Fruit fly (Drosophila melanogaster) whole organism, adult: ENCODE results near the gene mRpS18C.
A peak's percentile ranks its signal among the peaks of the same experiment; 100 is the strongest.

Source experiments
- CG11617 ChIP-seq: fragments of 200-800 bp; sonication (Bioruptor generic); optimal IDR thresholded peaks from 2 replicates; lab custom pipeline; 2017; ENCODE audit warnings: mild to moderate bottlenecking, missing biosample characterization, missing genetic modification reagents, missing genetic modification characterization
- CG12768 ChIP-seq: fragments of 200-800 bp; sonication (Bioruptor generic); optimal IDR thresholded peaks from 2 replicates; lab custom pipeline; 2017; ENCODE audit warnings: missing biosample characterization, missing genetic modification characterization, mild to moderate bottlenecking, moderate library complexity, missing genetic modification reagents
- CG14711 ChIP-seq: fragments of 200-800 bp; sonication (Bioruptor generic); optimal IDR thresholded peaks from 2 replicates; lab custom pipeline; 2018; ENCODE audit warnings: missing biosample characterization, mild to moderate bottlenecking, missing genetic modification characterization, moderate library complexity
- CG1620 ChIP-seq: fragments of 200-800 bp; sonication (Bioruptor generic); optimal IDR thresholded peaks from 2 replicates; lab custom pipeline; 2016; ENCODE audit warnings: missing biosample characterization, missing genetic modification characterization
- CG33017 ChIP-seq: fragments of 200-800 bp; sonication (Bioruptor generic); optimal IDR thresholded peaks from 2 replicates; lab custom pipeline; 2018; ENCODE audit warnings: missing biosample characterization, mild to moderate bottlenecking, missing genetic modification characterization, moderate library complexity
- CG5204 ChIP-seq: fragments of 200-800 bp; sonication (Bioruptor generic); optimal IDR thresholded peaks from 2 replicates; lab custom pipeline; 2016; ENCODE audit warnings: missing biosample characterization, missing genetic modification characterization
- CG7045 ChIP-seq: fragments of 200-800 bp; sonication (Bioruptor generic); optimal IDR thresholded peaks from 2 replicates; lab custom pipeline; 2017; ENCODE audit warnings: missing biosample characterization, mild to moderate bottlenecking, missing genetic modification characterization
- CG7101 ChIP-seq: fragments of 200-800 bp; sonication (Bioruptor generic); optimal IDR thresholded peaks from 2 replicates; lab custom pipeline; 2018; ENCODE audit warnings: missing biosample characterization, mild to moderate bottlenecking, missing genetic modification characterization, moderate library complexity
- Clk ChIP-seq: fragments of 200-800 bp; sonication (Bioruptor generic); optimal IDR thresholded peaks from 2 replicates; lab custom pipeline; 2017; ENCODE audit warnings: missing biosample characterization, missing genetic modification characterization
- Crg-1 ChIP-seq: fragments of 200-800 bp; sonication (Bioruptor generic); optimal IDR thresholded peaks from 2 replicates; lab custom pipeline; 2016; ENCODE audit warnings: missing biosample characterization, missing genetic modification characterization
- Hr96 ChIP-seq: fragments of 200-800 bp; sonication (Bioruptor generic); optimal IDR thresholded peaks from 2 replicates; lab custom pipeline; 2016; ENCODE audit warnings: missing biosample characterization, missing genetic modification characterization
- Mnt ChIP-seq: fragments of 200-800 bp; sonication (Bioruptor generic); optimal IDR thresholded peaks from 2 replicates; lab custom pipeline; 2016; ENCODE audit warnings: missing biosample characterization, mild to moderate bottlenecking, missing genetic modification characterization
- bab1 ChIP-seq: fragments of 200-800 bp; sonication (Bioruptor generic); optimal IDR thresholded peaks from 3 replicates; lab custom pipeline; 2019; ENCODE audit warnings: missing biosample characterization, mild to moderate bottlenecking, missing genetic modification characterization, moderate library complexity
- cic ChIP-seq: fragments of 200-800 bp; sonication (Bioruptor generic); optimal IDR thresholded peaks from 2 replicates; lab custom pipeline; 2017; ENCODE audit warnings: missing biosample characterization, mild to moderate bottlenecking, missing genetic modification characterization, moderate library complexity
- cnc ChIP-seq, 2 experiments: fragments of >200 bp; optimal IDR thresholded peaks; 2 replicates each; lab custom pipeline; 2017
- kay ChIP-seq: fragments of 200-800 bp; sonication (Bioruptor generic); peaks from one replicate; lab custom pipeline; 2016; ENCODE audit warnings: missing biosample characterization, missing genetic modification characterization, borderline replicate concordance
- ovo ChIP-seq: fragments of 200-800 bp; sonication (Bioruptor generic); optimal IDR thresholded peaks from 2 replicates; lab custom pipeline; 2016; ENCODE audit warnings: missing biosample characterization, missing genetic modification characterization
- pad ChIP-seq: fragments of 200-800 bp; sonication (Bioruptor generic); optimal IDR thresholded peaks from 3 replicates; lab custom pipeline; 2017; ENCODE audit warnings: missing biosample characterization, missing genetic modification characterization, mild to moderate bottlenecking, moderate library complexity, missing genetic modification reagents
- tj ChIP-seq: fragments of 200-800 bp; sonication (Bioruptor generic); optimal IDR thresholded peaks from 3 replicates; lab custom pipeline; 2017; ENCODE audit warnings: missing biosample characterization, mild to moderate bottlenecking, missing genetic modification characterization, moderate library complexity
- toe ChIP-seq: fragments of 200-800 bp; sonication (Bioruptor generic); optimal IDR thresholded peaks from 2 replicates; lab custom pipeline; 2016; ENCODE audit warnings: missing biosample characterization, missing genetic modification characterization

The mRpS18C gene

DNA sequence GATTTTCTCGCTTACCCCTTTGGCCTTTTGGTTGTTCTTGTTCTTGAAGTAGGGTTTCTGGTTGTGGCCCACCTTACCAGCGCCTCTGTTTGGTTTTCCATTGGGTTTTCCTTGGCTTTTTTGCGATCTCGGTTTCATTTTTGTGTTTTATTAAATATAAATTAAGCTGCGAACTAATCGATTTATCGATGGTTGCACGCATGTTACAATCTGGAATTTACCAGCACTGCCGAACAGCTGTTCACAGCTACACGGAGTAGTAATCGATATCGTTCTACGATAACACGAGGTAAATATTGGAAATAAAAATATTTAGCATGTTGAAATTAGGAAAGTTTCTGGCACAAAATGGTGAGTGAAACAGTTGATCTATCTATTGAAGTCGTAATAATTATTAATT lies at the start of gene mRpS18C, which contains the start of gene CG15535:
TSS of gene mRpS18C (plus strand) at position 280 of the 400 bp plus-strand sequence.
TSS of gene CG15535 (minus strand) at position 235 of the 400 bp plus-strand sequence.
- TF ChIP-seq Crg-1 (GFP tag; lab: Kevin White, UChicago) (no peak), ovo (GFP tag; lab: Kevin White, UChicago) (no peak), CG1620 (GFP tag; lab: Kevin White, UChicago) (no peak), Mnt (GFP tag; lab: Kevin White, UChicago) (peak; percentile 90), CG12768 (GFP tag; lab: Kevin White, UChicago) (no peak), kay (GFP tag; lab: Kevin White, UChicago) (peak; percentile 92), cic (GFP tag; lab: Kevin White, UChicago) (peak; percentile 23), CG5204 (GFP tag; lab: Kevin White, UChicago) (peak; percentile 41), CG7045 (GFP tag; lab: Kevin White, UChicago) (no peak), Hr96 (GFP tag; lab: Kevin White, UChicago) (no peak), CG11617 (GFP tag; lab: Kevin White, UChicago) (peak; percentile 36), toe (peak; percentile 43), Clk (GFP tag; lab: Kevin White, UChicago) (peak; percentile 21), CG7101 (tag; lab: Kevin White, UChicago) (peak; percentile 50), bab1 (GFP tag; lab: Kevin White, UChicago) (peak; percentile 46), cnc (optimal IDR thresholded peaks at IDR 0.05; lab: Kevin White, UChicago) (no peak), pad (GFP tag; lab: Kevin White, UChicago) (peak; percentile 25), tj (no peak), CG14711 (tag; lab: Kevin White, UChicago) (no peak), CG33017 (tag; lab: Kevin White, UChicago) (no peak)

DNA sequence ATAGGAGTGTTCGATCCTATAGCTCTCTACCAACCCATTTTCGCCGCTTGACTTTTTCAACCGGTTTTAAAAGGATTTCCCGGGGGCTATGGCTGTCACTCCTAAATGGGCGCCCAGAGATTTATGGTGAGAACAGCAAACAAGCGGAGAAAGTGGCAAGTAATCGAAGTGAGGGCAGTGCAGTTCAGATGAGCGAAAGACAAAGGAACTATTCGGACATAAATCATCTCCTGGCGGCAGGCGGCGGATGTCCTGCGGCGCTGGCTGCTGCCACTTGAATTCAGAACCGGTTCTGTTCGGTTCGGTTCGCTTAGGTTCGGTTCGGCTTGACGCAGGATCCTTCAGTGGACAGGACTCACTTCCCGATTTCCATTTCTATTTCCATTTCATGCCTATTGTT lies 40.6 kb upstream of the mRpS18C start:
- TF ChIP-seq CG5204 (GFP tag; lab: Kevin White, UChicago): no peak
- no peak for TF ChIP-seq cic (GFP tag; lab: Kevin White, UChicago)
- no peak for TF ChIP-seq CG7101 (tag; lab: Kevin White, UChicago)
- no peak for TF ChIP-seq Hr96 (GFP tag; lab: Kevin White, UChicago)
- TF ChIP-seq CG7045 (GFP tag; lab: Kevin White, UChicago): no peak
- no peak for TF ChIP-seq kay (GFP tag; lab: Kevin White, UChicago)
- no peak for TF ChIP-seq CG33017 (tag; lab: Kevin White, UChicago)
- TF ChIP-seq CG12768 (GFP tag; lab: Kevin White, UChicago): no peak
- no peak for TF ChIP-seq Crg-1 (GFP tag; lab: Kevin White, UChicago)
- TF ChIP-seq tj: no peak
- no peak for TF ChIP-seq cnc (optimal IDR thresholded peaks at IDR 0.05; lab: Kevin White, UChicago)
- no peak for TF ChIP-seq bab1 (GFP tag; lab: Kevin White, UChicago)
- TF ChIP-seq ovo (GFP tag; lab: Kevin White, UChicago): no peak
- TF ChIP-seq Mnt (GFP tag; lab: Kevin White, UChicago): no peak
- no peak for TF ChIP-seq CG14711 (tag; lab: Kevin White, UChicago)
- TF ChIP-seq Clk (GFP tag; lab: Kevin White, UChicago): no peak
- no peak for TF ChIP-seq CG1620 (GFP tag; lab: Kevin White, UChicago)

DNA sequence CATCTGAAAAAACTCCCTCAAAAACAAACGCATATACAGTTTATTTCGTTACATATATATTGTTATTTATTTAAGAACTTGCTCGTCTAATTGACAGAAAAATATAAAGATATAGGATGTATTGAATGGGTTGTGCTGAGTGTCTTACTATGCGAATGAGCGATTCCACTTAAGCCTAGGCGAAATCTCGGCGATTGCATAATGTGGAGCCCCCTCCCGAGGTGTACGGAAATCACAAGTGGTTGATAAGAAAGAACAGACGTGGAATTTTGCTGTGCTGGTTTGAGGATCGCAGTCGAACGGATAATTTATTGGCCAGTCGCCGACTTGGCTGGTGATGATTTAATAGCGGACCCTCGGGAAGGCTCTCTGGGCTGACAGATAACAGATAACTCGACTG lies 38.2 kb upstream of the mRpS18C start:
- TF ChIP-seq CG7101 (tag; lab: Kevin White, UChicago): no peak
- TF ChIP-seq Hr96 (GFP tag; lab: Kevin White, UChicago): no peak
- TF ChIP-seq toe: no peak
- no peak for TF ChIP-seq ovo (GFP tag; lab: Kevin White, UChicago)
- no peak for TF ChIP-seq bab1 (GFP tag; lab: Kevin White, UChicago)
- no peak for TF ChIP-seq Clk (GFP tag; lab: Kevin White, UChicago)
- peak; percentile 68 for TF ChIP-seq cic (GFP tag; lab: Kevin White, UChicago)
- TF ChIP-seq kay (GFP tag; lab: Kevin White, UChicago): no peak
- TF ChIP-seq CG33017 (tag; lab: Kevin White, UChicago): no peak
- no peak for TF ChIP-seq CG1620 (GFP tag; lab: Kevin White, UChicago)
- peak; percentile 6 for TF ChIP-seq Mnt (GFP tag; lab: Kevin White, UChicago)
- no peak for TF ChIP-seq CG14711 (tag; lab: Kevin White, UChicago)
- TF ChIP-seq tj: no peak
- TF ChIP-seq CG7045 (GFP tag; lab: Kevin White, UChicago): no peak
- no peak for TF ChIP-seq cnc (optimal IDR thresholded peaks at IDR 0.05; lab: Kevin White, UChicago)
- no peak for TF ChIP-seq CG5204 (GFP tag; lab: Kevin White, UChicago)

DNA sequence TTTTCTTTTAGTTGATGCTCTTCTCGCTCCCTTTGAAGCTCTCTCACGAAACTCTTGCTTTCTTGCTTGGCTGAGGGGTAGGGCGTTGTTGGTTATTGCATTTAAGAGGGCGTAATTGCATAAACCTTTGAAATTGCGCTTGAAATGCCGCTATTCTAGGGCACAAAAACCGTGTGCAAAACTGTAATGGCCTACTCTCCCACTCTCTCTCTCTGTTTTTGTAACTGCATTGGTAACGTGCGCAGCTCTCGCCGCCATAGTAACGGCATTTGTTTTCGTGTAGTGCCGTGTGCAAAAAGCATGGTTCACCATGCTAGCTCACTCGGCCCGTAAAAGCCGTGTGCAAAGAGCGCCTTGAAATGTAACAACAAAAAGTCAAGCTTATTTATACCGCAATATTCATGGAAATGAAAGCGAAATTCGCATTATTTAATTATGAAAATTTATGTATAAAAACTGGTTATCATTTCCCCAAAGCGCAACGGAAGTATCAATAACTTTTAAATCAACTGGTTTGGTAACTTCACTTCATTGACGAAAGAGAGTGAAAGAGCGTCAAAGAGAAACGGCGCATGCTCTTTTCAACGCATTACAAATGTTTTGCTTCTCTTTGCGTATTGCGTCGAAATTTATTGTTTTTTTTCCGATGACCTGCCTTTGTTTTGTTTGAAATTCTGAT lies 36.9 kb upstream of the mRpS18C start:
- TF ChIP-seq CG1620 (GFP tag; lab: Kevin White, UChicago) (no peak), toe (no peak), CG14711 (tag; lab: Kevin White, UChicago) (peak; percentile 25), cic (GFP tag; lab: Kevin White, UChicago) (peak; percentile 64), CG7101 (tag; lab: Kevin White, UChicago) (peak; percentile 6), cnc (optimal IDR thresholded peaks at IDR 0.05; lab: Kevin White, UChicago) (no peak), Hr96 (GFP tag; lab: Kevin White, UChicago) (no peak), kay (GFP tag; lab: Kevin White, UChicago) (peak; percentile 56), CG11617 (GFP tag; lab: Kevin White, UChicago) (peak; percentile 28), tj (no peak), CG33017 (tag; lab: Kevin White, UChicago) (peak; percentile 44), bab1 (GFP tag; lab: Kevin White, UChicago) (peak; percentile 61), ovo (GFP tag; lab: Kevin White, UChicago) (peak; percentile 100), CG7045 (GFP tag; lab: Kevin White, UChicago) (no peak), pad (GFP tag; lab: Kevin White, UChicago) (peak; percentile 96), Crg-1 (GFP tag; lab: Kevin White, UChicago) (no peak), Clk (GFP tag; lab: Kevin White, UChicago) (no peak), CG12768 (GFP tag; lab: Kevin White, UChicago) (peak; percentile 73), Mnt (GFP tag; lab: Kevin White, UChicago) (peak; percentile 91), CG5204 (GFP tag; lab: Kevin White, UChicago) (no peak)
